Worm (Caenorhabditis elegans): ENCODE results near the gene cdk-1.

Gene cdk-1

ce11 chrIII:9744525-9744924 is 2.7 kb upstream of the cdk-1 start (continued):
- TF ChIP-seq ets-5 (GFP tag; IDR thresholded peaks at IDR 0.05) (no peak), irx-1 (tag; optimal IDR thresholded peaks at IDR 0.05) (no peak), nhr-19 (GFP tag; conservative IDR thresholded peaks at IDR 0.05) (peak; percentile 22; the same call in 1 of the 2 replicates), efl-3 (GFP tag; optimal IDR thresholded peaks at IDR 0.05) (no peak), fkh-4 (tag; optimal IDR thresholded peaks at IDR 0.05; ENCODE audit: borderline replicate concordance) (no peak), C34B4.2 (tag; optimal IDR thresholded peaks at IDR 0.05) (no peak)

DNA sequence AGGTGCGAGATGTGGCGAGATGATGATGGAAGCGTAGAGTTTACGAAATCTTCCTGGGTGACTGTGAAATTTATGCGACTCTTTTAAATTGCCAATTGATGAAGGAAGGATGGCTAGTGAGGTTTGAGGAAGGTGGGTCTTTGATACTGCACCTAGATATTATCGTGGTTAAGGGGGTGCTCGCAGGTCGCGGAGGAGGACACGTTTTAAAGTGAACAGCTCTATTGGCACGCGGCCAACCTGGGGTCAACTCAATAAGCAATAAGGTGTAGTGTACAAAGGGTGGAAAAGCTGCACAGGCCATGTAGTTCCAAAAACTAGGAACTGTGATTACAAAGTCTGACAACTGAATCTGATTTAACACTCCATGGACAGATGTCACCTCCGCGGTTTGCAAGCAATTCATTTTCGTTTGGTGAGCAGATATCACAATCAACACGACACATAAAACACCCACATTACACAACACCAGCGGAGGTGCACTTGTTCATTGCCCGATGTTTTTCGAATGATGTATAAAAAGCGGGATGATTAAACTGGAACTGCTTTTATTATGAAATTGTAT is 1.9 kb upstream of the cdk-1 start:
- TF ChIP-seq lin-13 (GFP tag; optimal IDR thresholded peaks at IDR 0.05) (no peak), skn-1 (tag; optimal IDR thresholded peaks at IDR 0.05) (no peak), rnt-1 (tag; optimal IDR thresholded peaks at IDR 0.05) (peak; percentile 32), F16B12.6 (tag; optimal IDR thresholded peaks at IDR 0.05) (no peak), efl-1 (optimal IDR thresholded peaks at IDR 0.05) (no peak), efl-1 (GFP tag; optimal IDR thresholded peaks at IDR 0.05 in 1 of 2) (peak in 1 of 2 experiments; percentile 80), fkh-4 (tag; optimal IDR thresholded peaks at IDR 0.05; ENCODE audit: borderline replicate concordance) (no peak), lin-14 (GFP tag; optimal IDR thresholded peaks at IDR 0.05) (peak; percentile 20)

DNA sequence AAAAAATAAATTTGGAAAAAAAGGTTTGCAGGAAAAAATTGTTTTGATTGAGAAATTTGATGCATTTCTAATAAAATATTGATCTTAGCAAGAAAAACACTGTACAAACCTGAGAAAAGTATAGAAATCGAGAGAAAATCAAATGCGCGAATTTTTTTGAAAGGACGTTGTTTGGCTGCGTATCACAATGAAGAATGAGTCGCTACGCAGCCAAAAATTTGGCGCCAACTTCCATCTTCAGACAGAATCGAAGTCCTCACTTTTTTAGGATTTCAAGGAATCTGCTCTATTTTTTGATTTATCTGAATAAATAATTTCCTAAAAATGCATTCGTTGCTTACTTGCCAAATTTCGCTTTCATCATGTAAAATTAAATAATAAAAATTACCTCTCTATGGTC is 607 bp upstream of the cdk-1 start:
- TF ChIP-seq C04F5.9 (tag; optimal IDR thresholded peaks at IDR 0.05): no peak
- no peak for TF ChIP-seq snu-23 (GFP tag; optimal IDR thresholded peaks at IDR 0.05)
- TF ChIP-seq efl-1 (optimal IDR thresholded peaks at IDR 0.05): peak in 1 of 2 experiments; percentile 52
- TF ChIP-seq efl-1 (GFP tag; optimal IDR thresholded peaks at IDR 0.05 in 1 of 2): peak in 1 of 2 experiments; percentile 47
- TF ChIP-seq skn-1 (tag; optimal IDR thresholded peaks at IDR 0.05): no peak
- TF ChIP-seq C16A3.4 (tag; optimal IDR thresholded peaks at IDR 0.05): no peak

DNA sequence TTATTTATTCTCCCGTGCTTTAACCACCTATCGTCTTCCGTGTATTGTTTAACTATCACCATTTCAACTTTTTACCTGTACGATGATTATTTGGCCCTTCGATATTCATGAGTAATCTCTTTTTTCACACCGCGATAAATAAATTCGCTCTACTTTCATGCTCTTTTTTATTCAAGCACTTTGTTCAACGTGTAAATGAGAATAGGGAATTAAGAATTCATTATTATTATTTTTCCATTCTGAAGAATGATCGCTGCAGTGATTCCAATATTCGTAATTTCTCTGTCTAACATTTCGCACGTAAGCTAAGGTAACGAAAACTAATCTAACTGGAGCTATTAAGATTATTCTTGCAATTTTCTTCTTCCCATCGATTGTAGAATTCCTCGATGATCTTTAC is 1.4 kb downstream of the cdk-1 start, which contains the start of gene T05G5.4:
Gene T05G5.4, plus strand, starts transcription at position 241 of the 400 bp plus-strand sequence.
- TF ChIP-seq sup-37 (GFP tag; optimal IDR thresholded peaks at IDR 0.05): no peak
- no peak for TF ChIP-seq C04F5.9 (tag; optimal IDR thresholded peaks at IDR 0.05)
- no peak for TF ChIP-seq ztf-4 (tag; optimal IDR thresholded peaks at IDR 0.05)
- no peak for TF ChIP-seq ceh-82 (tag; optimal IDR thresholded peaks at IDR 0.05)
- no peak for TF ChIP-seq lin-39 (tag; optimal IDR thresholded peaks at IDR 0.05)
- no peak for TF ChIP-seq irx-1 (tag; optimal IDR thresholded peaks at IDR 0.05)
- no peak for TF ChIP-seq ceh-90 (tag; optimal IDR thresholded peaks at IDR 0.05)
- TF ChIP-seq Y116A8C.19 (tag; optimal IDR thresholded peaks at IDR 0.05; ENCODE audit: borderline replicate concordance): no peak
- TF ChIP-seq unc-130 (tag; optimal IDR thresholded peaks at IDR 0.05): no peak
- TF ChIP-seq mdl-1 (tag; optimal IDR thresholded peaks at IDR 0.05): no peak
- TF ChIP-seq mab-9 (GFP tag; IDR thresholded peaks at IDR 0.05): no peak
- no peak for TF ChIP-seq nhr-84 (tag; optimal IDR thresholded peaks at IDR 0.05)
- TF ChIP-seq nhr-20 (tag; optimal IDR thresholded peaks at IDR 0.05): no peak
- no peak for TF ChIP-seq hpl-2 (GFP tag; optimal IDR thresholded peaks at IDR 0.05)
- TF ChIP-seq lin-15B (tag; optimal IDR thresholded peaks at IDR 0.05): no peak

DNA sequence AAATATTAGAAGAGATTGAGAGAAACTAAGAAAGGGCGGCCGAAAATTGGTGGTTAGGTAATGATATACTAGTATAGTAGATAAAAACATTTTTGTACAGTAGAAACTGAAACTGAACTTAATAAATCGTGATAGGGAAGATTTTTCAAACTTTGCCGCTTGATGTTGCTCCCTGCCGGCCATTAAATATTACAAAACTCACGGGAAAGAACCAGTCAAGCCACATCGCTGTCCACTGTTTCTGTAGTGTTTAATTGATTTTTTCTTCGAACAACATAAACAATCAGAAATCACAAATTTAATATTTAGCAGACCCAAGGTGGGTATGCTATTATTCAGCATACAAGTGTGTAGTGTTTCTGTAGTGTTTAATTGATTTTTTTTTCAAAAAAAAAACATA is 3.8 kb downstream of the cdk-1 start, which contains the start of gene T05G5.5:
Gene T05G5.5, minus strand, starts transcription at position 359 of the 400 bp plus-strand sequence.
- TF ChIP-seq hlh-17 (GFP tag; optimal IDR thresholded peaks at IDR 0.05; ENCODE audit: borderline replicate concordance): no peak
- TF ChIP-seq efl-1 (optimal IDR thresholded peaks at IDR 0.05): no peak
- TF ChIP-seq efl-1 (GFP tag; optimal IDR thresholded peaks at IDR 0.05 in 1 of 2): peak in 1 of 2 experiments; percentile 56
- TF ChIP-seq nhr-71 (tag; optimal IDR thresholded peaks at IDR 0.05): peak; percentile 40
- peak; percentile 23 for TF ChIP-seq hlh-4 (tag; optimal IDR thresholded peaks at IDR 0.05)

DNA sequence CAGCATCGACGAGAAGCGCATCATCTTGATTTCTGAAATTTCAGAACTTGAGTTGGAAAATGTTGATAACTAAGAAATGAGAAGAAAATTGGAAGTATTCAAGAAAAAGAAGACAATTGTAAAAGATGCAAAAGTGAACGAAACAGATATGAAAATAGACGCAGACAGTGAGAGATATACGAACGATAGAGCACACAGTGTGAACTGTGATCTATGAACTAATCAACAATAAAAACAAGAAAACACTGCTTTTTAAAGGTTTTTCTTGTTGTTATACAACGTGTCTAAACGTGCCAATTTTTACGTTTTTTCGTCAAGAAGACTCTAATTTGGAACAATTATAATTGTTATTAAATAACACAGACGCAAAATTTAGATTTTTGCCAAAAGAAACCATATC is 5.6 kb downstream of the cdk-1 start, which contains the start of gene ech-6:
Gene ech-6, minus strand, starts transcription at position 32 of the 400 bp plus-strand sequence.
- TF ChIP-seq dpl-1 (GFP tag; optimal IDR thresholded peaks at IDR 0.05): no peak
- no peak for TF ChIP-seq hlh-17 (GFP tag; optimal IDR thresholded peaks at IDR 0.05; ENCODE audit: borderline replicate concordance)
- no peak for TF ChIP-seq mep-1 (tag; optimal IDR thresholded peaks at IDR 0.05)
- TF ChIP-seq lin-13 (GFP tag; optimal IDR thresholded peaks at IDR 0.05): no peak
- no peak for TF ChIP-seq tlp-1 (tag; optimal IDR thresholded peaks at IDR 0.05)
- no peak for TF ChIP-seq ceh-63 (GFP tag; optimal IDR thresholded peaks at IDR 0.05)
- peak; percentile 64 for TF ChIP-seq nhr-20 (tag; optimal IDR thresholded peaks at IDR 0.05)
- TF ChIP-seq sox-4 (tag; optimal IDR thresholded peaks at IDR 0.05): no peak
- peak; percentile 31 to 39 for TF ChIP-seq lsy-2 (tag; optimal IDR thresholded peaks at IDR 0.05)
- TF ChIP-seq zag-1 (tag; optimal IDR thresholded peaks at IDR 0.05): no peak
- TF ChIP-seq efl-1 (optimal IDR thresholded peaks at IDR 0.05): peak; percentile 31
- no peak for TF ChIP-seq efl-1 (GFP tag; optimal IDR thresholded peaks at IDR 0.05 in 1 of 2)
- TF ChIP-seq mef-2 (tag; optimal IDR thresholded peaks at IDR 0.05): no peak
- no peak for TF ChIP-seq unc-130 (tag; optimal IDR thresholded peaks at IDR 0.05)
- no peak for TF ChIP-seq isw-1 (GFP tag; IDR thresholded peaks at IDR 0.05)
- TF ChIP-seq nhr-28 (tag; optimal IDR thresholded peaks at IDR 0.05): no peak
- no peak for TF ChIP-seq jun-1 (tag; optimal IDR thresholded peaks at IDR 0.05)
- no peak for TF ChIP-seq hlh-4 (tag; optimal IDR thresholded peaks at IDR 0.05)
